Fruit fly (Drosophila melanogaster): ENCODE data around the gene CarT.
A peak's percentile ranks its signal among the peaks of the same experiment; 100 is the strongest.

The CarT gene

DNA sequence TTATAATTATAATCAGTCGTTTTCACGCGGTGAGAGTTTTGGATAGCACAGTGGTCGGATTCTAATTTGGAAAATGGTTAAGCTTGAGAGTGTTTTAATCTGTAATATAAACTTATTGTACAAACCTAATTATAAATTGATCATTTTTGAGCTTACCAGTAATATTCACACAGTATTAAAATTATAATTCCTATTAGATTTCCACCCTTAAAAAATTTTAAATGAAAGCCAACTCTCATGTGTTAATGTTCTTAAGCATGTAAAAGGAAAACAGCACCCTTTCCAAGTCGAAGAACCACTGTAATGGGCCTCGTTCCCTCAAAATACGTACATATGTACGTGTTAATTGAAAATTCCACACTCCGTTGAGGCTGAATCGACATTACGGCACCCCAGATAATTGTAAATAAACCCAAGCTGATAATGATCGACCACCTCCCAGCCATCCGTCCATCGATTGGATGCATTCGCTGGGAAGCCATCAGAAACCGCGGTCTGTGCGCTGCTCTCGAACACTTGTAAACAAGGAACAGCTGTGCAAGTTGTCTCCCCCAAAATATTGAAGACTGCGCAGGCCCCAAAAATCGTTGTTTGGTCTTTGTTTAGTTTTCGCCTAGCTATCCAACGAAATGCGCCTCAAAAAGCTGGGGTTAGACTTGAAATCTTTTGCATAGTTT lies 29.9 kb upstream of the CarT start (continued):
- peak; percentile 43 for TF ChIP-seq Dek (tag; optimal IDR thresholded peaks at IDR 0.05)
- no peak for TF ChIP-seq fd102C (GFP tag; optimal IDR thresholded peaks at IDR 0.05)
- no peak for TF ChIP-seq pzg (GFP tag; optimal IDR thresholded peaks at IDR 0.05)
- no peak for TF ChIP-seq CG4617 (GFP tag; optimal IDR thresholded peaks at IDR 0.05; ENCODE audit: borderline replicate concordance)
- peak; percentile 38 for TF ChIP-seq CG9932 (GFP tag; IDR thresholded peaks at IDR 0.05)
- peak; percentile 18 for TF ChIP-seq BtbVII (GFP tag; optimal IDR thresholded peaks at IDR 0.05)
- no peak for TF ChIP-seq CG3995 (GFP tag; optimal IDR thresholded peaks at IDR 0.05)
- TF ChIP-seq Ets97D (GFP tag; optimal IDR thresholded peaks at IDR 0.05), result no peak
- TF ChIP-seq lilli (GFP tag; optimal IDR thresholded peaks at IDR 0.05), result peak; percentile 43
- no peak for TF ChIP-seq Mad (GFP tag; optimal IDR thresholded peaks at IDR 0.05)
- TF ChIP-seq CG9797 (GFP tag; optimal IDR thresholded peaks at IDR 0.05), result no peak
- no peak for TF ChIP-seq hth (optimal IDR thresholded peaks at IDR 0.05)
- TF ChIP-seq CG2120 (GFP tag; optimal IDR thresholded peaks at IDR 0.05), result peak; percentile 51
- TF ChIP-seq PHDP (tag; optimal IDR thresholded peaks at IDR 0.05), result peak; percentile 58
- no peak for TF ChIP-seq Lpt (GFP tag; optimal IDR thresholded peaks at IDR 0.05)
- TF ChIP-seq CG4360 (GFP tag; IDR thresholded peaks at IDR 0.05), result no peak
- peak; percentile 23 for TF ChIP-seq CG4820 (GFP tag; optimal IDR thresholded peaks at IDR 0.05)
- TF ChIP-seq ken (GFP tag; IDR thresholded peaks at IDR 0.05), result no peak
- no peak for TF ChIP-seq sob (GFP tag; IDR thresholded peaks at IDR 0.05)
- no peak for TF ChIP-seq Camta (GFP tag; optimal IDR thresholded peaks at IDR 0.05)
- no peak for TF ChIP-seq CG13287 (GFP tag; IDR thresholded peaks at IDR 0.05; ENCODE audit: partially characterized antibody)
- peak; percentile 61 for TF ChIP-seq CG8924 (tag; optimal IDR thresholded peaks at IDR 0.05)
- TF ChIP-seq pfk (GFP tag; optimal IDR thresholded peaks at IDR 0.05), result no peak
- TF ChIP-seq CG30431 (GFP tag; optimal IDR thresholded peaks at IDR 0.05), result no peak
- TF ChIP-seq CG32532 (GFP tag; IDR thresholded peaks at IDR 0.05), result peak; percentile 62
- no peak for TF ChIP-seq E2f2 (GFP tag; IDR thresholded peaks at IDR 0.05)
- peak; percentile 15 for TF ChIP-seq bcd (GFP tag; optimal IDR thresholded peaks at IDR 0.05)
- peak; percentile 15 for TF ChIP-seq NfI (GFP tag; optimal IDR thresholded peaks at IDR 0.05)
- no peak for TF ChIP-seq pros (GFP tag; optimal IDR thresholded peaks at IDR 0.05)
- no peak for TF ChIP-seq CG4282 (GFP tag; optimal IDR thresholded peaks at IDR 0.05)
- no peak for TF ChIP-seq Mes4 (GFP tag; optimal IDR thresholded peaks at IDR 0.05)
- TF ChIP-seq zfh2 (GFP tag; optimal IDR thresholded peaks at IDR 0.05), result peak; percentile 14
- no peak for TF ChIP-seq HLH54F (GFP tag; optimal IDR thresholded peaks at IDR 0.05)
- TF ChIP-seq dysf (GFP tag; IDR thresholded peaks at IDR 0.05), result peak; percentile 67
- TF ChIP-seq CG11093 (GFP tag; IDR thresholded peaks at IDR 0.05), result 0 out of 3 replicates have a peak, but pooled peaks have one; percentile 35
- TF ChIP-seq unpg (GFP tag; optimal IDR thresholded peaks at IDR 0.05), result peak; percentile 54
- no peak for TF ChIP-seq psq (GFP tag; optimal IDR thresholded peaks at IDR 0.05)
- 0 out of 3 replicates have a peak, but pooled peaks have one; percentile 34 for TF ChIP-seq CG2199 (GFP tag; IDR thresholded peaks at IDR 0.05)
- TF ChIP-seq CG3407 (GFP tag; optimal IDR thresholded peaks at IDR 0.05), result peak; percentile 7
- no peak for TF ChIP-seq Sin3A (optimal IDR thresholded peaks at IDR 0.05)
- TF ChIP-seq Atf3 (GFP tag; optimal IDR thresholded peaks at IDR 0.05), result no peak
- peak; percentile 18 for TF ChIP-seq Max (GFP tag; optimal IDR thresholded peaks at IDR 0.05)
- peak; percentile 42 for TF ChIP-seq CG17385 (GFP tag; optimal IDR thresholded peaks at IDR 0.05)
- peak; percentile 69 for TF ChIP-seq CG15269 (tag; optimal IDR thresholded peaks at IDR 0.05)
- no peak for TF ChIP-seq ab (GFP tag; optimal IDR thresholded peaks at IDR 0.05)
- TF ChIP-seq CG4730 (GFP tag; IDR thresholded peaks at IDR 0.05), result no peak
- TF ChIP-seq CG33557 (GFP tag; optimal IDR thresholded peaks at IDR 0.05), result peak; percentile 24
- TF ChIP-seq Dll (GFP tag; IDR thresholded peaks at IDR 0.05; ENCODE audit: partially characterized antibody), result no peak
- TF ChIP-seq Neu2 (GFP tag; optimal IDR thresholded peaks at IDR 0.05; ENCODE audit: borderline replicate concordance), result no peak
- TF ChIP-seq MESR4 (GFP tag; optimal IDR thresholded peaks at IDR 0.05), result no peak
- no peak for TF ChIP-seq CG12942 (GFP tag; optimal IDR thresholded peaks at IDR 0.05)
